Fruit fly (Drosophila melanogaster) whole organism, embryonic: ENCODE measurements around the gene Bace.
A peak's percentile ranks its signal among the peaks of the same experiment; 100 is the strongest.

Experiments
- CG14441 ChIP-seq: fragments of 200-800 bp; sonication (Bioruptor generic); IDR thresholded peaks from 2 replicates; pipeline ENCODE4 v1.3.6; 2022; ENCODE audit warnings: missing biosample characterization, missing genetic modification characterization
- CG5180 ChIP-seq: fragments of 200-800 bp; sonication (Bioruptor generic); optimal IDR thresholded peaks from 3 replicates; lab custom pipeline; 2017; ENCODE audit warnings: missing biosample characterization, missing genetic modification characterization, mild to moderate bottlenecking, moderate library complexity, missing genetic modification reagents
- CTCF ChIP-seq: fragments of 200-800 bp; sonication (Bioruptor generic); optimal IDR thresholded peaks from 2 replicates; lab custom pipeline; 2017; ENCODE audit warnings: missing biosample characterization, mild to moderate bottlenecking, missing genetic modification characterization, moderate library complexity
- H2.0 ChIP-seq: fragments of 200-800 bp; sonication (Bioruptor generic); IDR thresholded peaks from 2 replicates; pipeline ENCODE4 v1.3.6; 2022; ENCODE audit warnings: missing biosample characterization, missing genetic modification characterization
- ind ChIP-seq: fragments of 200-800 bp; sonication (Bioruptor generic); optimal IDR thresholded peaks from 3 replicates; lab custom pipeline; 2016; ENCODE audit warnings: missing biosample characterization, missing genetic modification characterization
- lov ChIP-seq, 2 experiments: fragments of 200-800 bp in 1 of 2; fragments of >200 bp in 1 of 2; sonication (Bioruptor generic) in 1 of 2; IDR thresholded peaks in 1 of 2; optimal IDR thresholded peaks in 1 of 2; 2 replicates in 1 of 2; 3 replicates in 1 of 2; pipeline versions ENCODE4 v1.3.6 to Lab custom; 2017 to 2022; ENCODE audit warnings: missing biosample characterization in 1 of 2, missing genetic modification characterization in 1 of 2
- psq ChIP-seq: fragments of 200-800 bp; sonication (Bioruptor generic); optimal IDR thresholded peaks from 2 replicates; lab custom pipeline; 2017; ENCODE audit warnings: missing biosample characterization, missing genetic modification characterization
- zen ChIP-seq: fragments of 200-800 bp; sonication (Bioruptor generic); optimal IDR thresholded peaks from 3 replicates; lab custom pipeline; 2018; ENCODE audit warnings: missing biosample characterization, mild to moderate bottlenecking, missing genetic modification characterization, moderate library complexity

- TF ChIP-seq zen (tag; lab: Kevin White, UChicago) = no peak
- no peak for TF ChIP-seq H2.0
- peak; percentile 3 for TF ChIP-seq CG5180
- no peak for TF ChIP-seq lov (optimal IDR thresholded peaks at IDR 0.05; lab: Kevin White, UChicago)
- no peak for TF ChIP-seq lov (GFP tag; IDR thresholded peaks at IDR 0.05; lab: Robert Waterston, UW)
- no peak for TF ChIP-seq ind (GFP tag; lab: Kevin White, UChicago)
- no peak for TF ChIP-seq psq
- TF ChIP-seq CTCF (GFP tag; lab: Kevin White, UChicago) = no peak
- no peak for TF ChIP-seq CG14441
These were observed 17.0 kb downstream of the Bace start for dm6 chr2L:8478911-8479706.
